Worm (Caenorhabditis elegans) whole organism, L1 larva: ENCODE measurements around the gene T23B7.3.
A peak's percentile ranks its signal among the peaks of the same experiment; 100 is the strongest.
"Not testable (repeated sequence)": the region's sequence is repeated elsewhere in the genome, so short reads cannot be mapped to it uniquely, and the experiment has no call there.

ENCODE experiments used
- C16A3.4 ChIP-seq: fragments of 150-350 bp; optimal IDR thresholded peaks from 2 replicates; lab custom pipeline; 2014; ENCODE audit warnings: missing biosample characterization, missing genetic modification characterization
- C34B4.2 ChIP-seq: sonication (generic microtip); optimal IDR thresholded peaks from 2 replicates; lab custom pipeline; 2017; ENCODE audit warnings: mild to moderate bottlenecking, missing genetic modification characterization, missing compliant biosample characterization
- F16B12.6 ChIP-seq: fragments of 150-350 bp; optimal IDR thresholded peaks from 2 replicates; lab custom pipeline; 2014; ENCODE audit warnings: missing biosample characterization, missing genetic modification characterization
- aha-1 ChIP-seq: fragments of 150-350 bp; optimal IDR thresholded peaks from 2 replicates; lab custom pipeline; 2014; ENCODE audit warnings: missing biosample characterization, missing genetic modification characterization
- ama-1 ChIP-seq: fragments of 150-350 bp; optimal IDR thresholded peaks from 2 replicates; lab custom pipeline; 2014
- blmp-1 ChIP-seq: fragments of 150-350 bp; optimal IDR thresholded peaks from 2 replicates; lab custom pipeline; 2014; ENCODE audit warnings: missing biosample characterization, missing genetic modification characterization
- ceh-82 ChIP-seq, 3 experiments: fragments of 150-350 bp in 1 of 3; sonication (generic microtip) in 2 of 3; optimal IDR thresholded peaks; 2 replicates each; lab custom pipeline; 2014 to 2017; ENCODE audit warnings: missing biosample characterization in 3 of 3, missing genetic modification characterization in 3 of 3
- ceh-90 ChIP-seq: sonication (generic microtip); optimal IDR thresholded peaks from 2 replicates; lab custom pipeline; 2016; ENCODE audit warnings: missing genetic modification characterization, missing compliant biosample characterization
- dpl-1 ChIP-seq, 3 experiments: fragments of 150-350 bp in 2 of 3; sonication (generic microtip) in 1 of 3; optimal IDR thresholded peaks; 2 replicates each; lab custom pipeline; 2014 to 2017; ENCODE audit warnings: missing biosample characterization in 3 of 3, missing genetic modification characterization in 3 of 3, missing genetic modification reagents in 3 of 3
- dsc-1 ChIP-seq: sonication (generic microtip); optimal IDR thresholded peaks from 2 replicates; lab custom pipeline; 2016; ENCODE audit warnings: mild to moderate bottlenecking, missing genetic modification characterization, missing compliant biosample characterization
- efl-1 ChIP-seq, 4 experiments: fragments of 150-350 bp; optimal IDR thresholded peaks in 3 of 4; peaks in 1 of 4; 1 replicate in 1 of 4; 2 replicates in 3 of 4; lab custom pipeline; 2014; ENCODE audit warnings: missing biosample characterization in 2 of 4, missing genetic modification characterization in 2 of 4, missing genetic modification reagents in 2 of 4
- elt-2 ChIP-seq: sonication (generic microtip); optimal IDR thresholded peaks from 2 replicates; lab custom pipeline; 2016; ENCODE audit warnings: missing genetic modification characterization, mild to moderate bottlenecking, inconsistent platforms, missing compliant biosample characterization, missing genetic modification reagents
- elt-3 ChIP-seq, 6 experiments: fragments of 150-350 bp in 1 of 6; sonication (generic microtip); optimal IDR thresholded peaks; 2 replicates each; lab custom pipeline; 2017 to 2018; ENCODE audit warnings: missing biosample characterization in 6 of 6, missing genetic modification characterization in 6 of 6, inconsistent platforms in 1 of 6
- fkh-10 ChIP-seq: sonication (generic microtip); optimal IDR thresholded peaks from 2 replicates; lab custom pipeline; 2017; ENCODE audit warnings: missing biosample characterization, missing genetic modification reagents, missing genetic modification characterization
- fkh-8 ChIP-seq: sonication (generic microtip); optimal IDR thresholded peaks from 2 replicates; lab custom pipeline; 2016; ENCODE audit warnings: mild to moderate bottlenecking, missing genetic modification characterization, missing compliant biosample characterization
- fos-1 ChIP-seq: fragments of 150-350 bp; optimal IDR thresholded peaks from 2 replicates; lab custom pipeline; 2014; ENCODE audit warnings: missing biosample characterization, missing genetic modification characterization
- grh-1 ChIP-seq: fragments of 200-800 bp; sonication (Bioruptor generic); IDR thresholded peaks from 2 replicates; pipeline ENCODE4 v1.3.6; 2022; ENCODE audit warnings: missing genetic modification reagents, missing genetic modification characterization, missing compliant biosample characterization
- hlh-4 ChIP-seq: sonication (generic microtip); optimal IDR thresholded peaks from 2 replicates; lab custom pipeline; 2016; ENCODE audit warnings: mild to moderate bottlenecking, missing genetic modification characterization, missing compliant biosample characterization
- hpl-2 ChIP-seq: fragments of 150-350 bp; optimal IDR thresholded peaks from 2 replicates; lab custom pipeline; 2014; ENCODE audit warnings: missing biosample characterization, missing genetic modification reagents, missing genetic modification characterization
- irx-1 ChIP-seq: sonication (generic microtip); optimal IDR thresholded peaks from 2 replicates; lab custom pipeline; 2016; ENCODE audit warnings: missing genetic modification characterization, missing compliant biosample characterization
- isw-1 ChIP-seq: fragments of 200-800 bp; sonication (Bioruptor generic); IDR thresholded peaks from 2 replicates; pipeline ENCODE4 v1.3.6; 2022; ENCODE audit warnings: missing genetic modification characterization, missing compliant biosample characterization
- lin-15B ChIP-seq: fragments of 150-350 bp; sonication (generic microtip); optimal IDR thresholded peaks from 3 replicates; lab custom pipeline; 2014; ENCODE audit warnings: missing biosample characterization, missing genetic modification characterization
- lin-35 ChIP-seq, 2 experiments: fragments of 150-350 bp; optimal IDR thresholded peaks; 2 replicates each; lab custom pipeline; 2014; ENCODE audit warnings: missing biosample characterization in 2 of 2, missing genetic modification characterization in 2 of 2, missing genetic modification reagents in 2 of 2
- lin-39 ChIP-seq: fragments of 150-350 bp; optimal IDR thresholded peaks from 2 replicates; lab custom pipeline; 2014; ENCODE audit warnings: missing biosample characterization, missing genetic modification reagents, missing genetic modification characterization
- lir-3 ChIP-seq: sonication (generic microtip); optimal IDR thresholded peaks from 2 replicates; lab custom pipeline; 2016; ENCODE audit warnings: mild to moderate bottlenecking, missing genetic modification characterization, moderate library complexity, missing compliant biosample characterization; ENCODE audit not compliant: poor library complexity
- lsy-2 ChIP-seq, 2 experiments: fragments of 150-350 bp; optimal IDR thresholded peaks; 2 replicates each; lab custom pipeline; 2014; ENCODE audit warnings: missing biosample characterization in 2 of 2, missing genetic modification characterization in 2 of 2
- mef-2 ChIP-seq: fragments of 150-350 bp; optimal IDR thresholded peaks from 2 replicates; lab custom pipeline; 2014; ENCODE audit warnings: missing biosample characterization, missing genetic modification characterization
- mep-1 ChIP-seq: fragments of 150-350 bp; optimal IDR thresholded peaks from 2 replicates; lab custom pipeline; 2014; ENCODE audit warnings: missing biosample characterization, missing genetic modification characterization
- nhr-19 ChIP-seq: fragments of 200-800 bp; sonication (Bioruptor generic); conservative IDR thresholded peaks from 2 replicates; pipeline ENCODE4 v1.3.6; 2022; ENCODE audit warnings: missing genetic modification characterization, missing compliant biosample characterization
- nhr-20 ChIP-seq: sonication (generic microtip); optimal IDR thresholded peaks from 2 replicates; lab custom pipeline; 2016; ENCODE audit warnings: mild to moderate bottlenecking, missing genetic modification characterization, missing compliant biosample characterization
- nhr-47 ChIP-seq: sonication (generic microtip); optimal IDR thresholded peaks from 2 replicates; lab custom pipeline; 2016; ENCODE audit warnings: mild to moderate bottlenecking, missing genetic modification characterization, moderate library complexity, missing compliant biosample characterization
- nhr-84 ChIP-seq: sonication (generic microtip); optimal IDR thresholded peaks from 2 replicates; lab custom pipeline; 2017; ENCODE audit warnings: missing biosample characterization, missing genetic modification characterization
- nhr-85 ChIP-seq: sonication (generic microtip); peaks from one replicate; lab custom pipeline; 2016; ENCODE audit warnings: missing genetic modification characterization, inconsistent platforms, missing compliant biosample characterization
- nhr-90 ChIP-seq: sonication (generic microtip); optimal IDR thresholded peaks from 2 replicates; lab custom pipeline; 2016; ENCODE audit warnings: mild to moderate bottlenecking, missing genetic modification characterization, missing compliant biosample characterization; ENCODE audit not compliant: poor library complexity
- pag-3 ChIP-seq: sonication (generic microtip); optimal IDR thresholded peaks from 2 replicates; lab custom pipeline; 2017; ENCODE audit warnings: missing genetic modification characterization, mild to moderate bottlenecking, missing compliant biosample characterization, antibody characterized with exemption, borderline replicate concordance; ENCODE audit not compliant: insufficient read depth
- rnt-1 ChIP-seq: sonication (generic microtip); optimal IDR thresholded peaks from 2 replicates; lab custom pipeline; 2016; ENCODE audit warnings: mild to moderate bottlenecking, missing genetic modification characterization, moderate library complexity, missing compliant biosample characterization
- snpc-4 ChIP-seq: fragments of 150-350 bp; optimal IDR thresholded peaks from 2 replicates; lab custom pipeline; 2014; ENCODE audit warnings: missing biosample characterization, missing genetic modification characterization
- swsn-7 ChIP-seq: sonication (generic microtip); optimal IDR thresholded peaks from 2 replicates; lab custom pipeline; 2016; ENCODE audit warnings: missing genetic modification characterization, missing compliant biosample characterization
- tbx-2 ChIP-seq: sonication (generic microtip); optimal IDR thresholded peaks from 2 replicates; lab custom pipeline; 2016; ENCODE audit warnings: missing genetic modification characterization, missing compliant biosample characterization
- unc-130 ChIP-seq: fragments of 150-350 bp; optimal IDR thresholded peaks from 2 replicates; lab custom pipeline; 2017; ENCODE audit warnings: missing biosample characterization, missing genetic modification characterization, inconsistent platforms
- unc-30 ChIP-seq: sonication (generic microtip); optimal IDR thresholded peaks from 2 replicates; lab custom pipeline; 2017; ENCODE audit warnings: missing biosample characterization, missing genetic modification characterization
- unc-86 ChIP-seq: sonication (generic microtip); optimal IDR thresholded peaks from 2 replicates; lab custom pipeline; 2016; ENCODE audit warnings: missing genetic modification characterization, missing compliant biosample characterization
- unc-98 ChIP-seq: fragments of 200-800 bp; sonication (Bioruptor generic); IDR thresholded peaks from 2 replicates; pipeline ENCODE4 v1.3.6; 2022; ENCODE audit warnings: missing genetic modification characterization, missing compliant biosample characterization
- xbp-1 ChIP-seq: sonication (generic microtip); optimal IDR thresholded peaks from 2 replicates; lab custom pipeline; 2016; ENCODE audit warnings: missing genetic modification characterization, missing compliant biosample characterization
- zip-4 ChIP-seq: fragments of 200-800 bp; sonication (Bioruptor generic); optimal IDR thresholded peaks from 2 replicates; lab custom pipeline; 2018; ENCODE audit warnings: mild to moderate bottlenecking, missing genetic modification characterization, moderate library complexity, missing compliant biosample characterization
- ztf-11 ChIP-seq, 2 experiments: sonication (generic microtip); optimal IDR thresholded peaks; 2 replicates each; lab custom pipeline; 2016 to 2017; ENCODE audit warnings: missing genetic modification characterization in 2 of 2, missing biosample characterization in 1 of 2, missing compliant biosample characterization in 1 of 2
- ztf-4 ChIP-seq: fragments of 150-350 bp; optimal IDR thresholded peaks from 2 replicates; lab custom pipeline; 2014; ENCODE audit warnings: missing biosample characterization, missing genetic modification characterization

Gene T23B7.3

ce11 chrII:4825133-4825532, 24.9 kb upstream of the T23B7.3 start, which contains the start of the genes C33F10.8 and msp-40:
Gene C33F10.8, minus strand, starts transcription at chrII:4825233.
Gene msp-40, plus strand, starts transcription at chrII:4825414.
- not testable (repeated sequence) for TF ChIP-seq ztf-4 (tag; lab: Kevin White, UChicago); ceh-90; elt-2 (tag; lab: Kevin White, UChicago)
- TF ChIP-seq, all 84 proteins: peak for 0; not testable (repeated sequence) for 84

- TF ChIP-seq nhr-47 (tag; lab: Kevin White, UChicago) (peak; percentile 68), nhr-84 (no peak), lin-39 (peak; percentile 44), lin-15B (tag; lab: Kevin White, UChicago) (peak; percentile 21), rnt-1 (tag; lab: Kevin White, UChicago) (peak; percentile 55), tbx-2 (tag; lab: Kevin White, UChicago) (peak; percentile 62), elt-3 (tag; optimal IDR thresholded peaks at IDR 0.05; lab: Kevin White, UChicago) (peak in 1 of 6 experiments; percentile 34), xbp-1 (tag; lab: Kevin White, UChicago) (peak; percentile 64), dsc-1 (tag; lab: Kevin White, UChicago) (peak; percentile 37), unc-86 (tag; lab: Kevin White, UChicago) (peak; percentile 21), lsy-2 (tag; optimal IDR thresholded peaks at IDR 0.05; lab: Kevin White, UChicago) (peak; percentile 70 to 82), pag-3 (tag; lab: Kevin White, UChicago) (peak; percentile 13), nhr-90 (tag; lab: Kevin White, UChicago) (peak; percentile 46), elt-2 (tag; lab: Kevin White, UChicago) (peak; percentile 51), unc-98 (GFP tag; lab: Robert Waterston, UW) (no peak), efl-1 (optimal IDR thresholded peaks at IDR 0.05; lab: Kevin White, UChicago) (peak; percentile 96 to 97), efl-1 (GFP tag; optimal IDR thresholded peaks at IDR 0.05 in 1 of 2; lab: Kevin White, UChicago) (peak; percentile 97 to 99), irx-1 (tag; lab: Kevin White, UChicago) (peak; percentile 37), ztf-11 (tag; optimal IDR thresholded peaks at IDR 0.05; lab: Kevin White, UChicago) (peak in 1 of 2 experiments; percentile 14), F16B12.6 (tag; lab: Kevin White, UChicago) (peak; percentile 94), mep-1 (tag; lab: Kevin White, UChicago) (peak; percentile 67), ceh-82 (tag; optimal IDR thresholded peaks at IDR 0.05; lab: Kevin White, UChicago) (peak in 2 of 3 experiments; percentile 53 to 62), unc-130 (tag; lab: Kevin White, UChicago) (peak; percentile 30), dpl-1 (GFP tag; optimal IDR thresholded peaks at IDR 0.05; lab: Kevin White, UChicago) (peak; percentile 95 to 98 (median 97)), blmp-1 (tag; lab: Kevin White, UChicago) (peak; percentile 51), unc-30 (tag; lab: Kevin White, UChicago) (no peak), nhr-19 (GFP tag; lab: Robert Waterston, UW) (peak; percentile 52), ama-1 (lab: Kevin White, UChicago) (no peak), mef-2 (tag; lab: Kevin White, UChicago) (no peak), aha-1 (tag; lab: Kevin White, UChicago) (no peak), fos-1 (tag; lab: Kevin White, UChicago) (no peak), hpl-2 (GFP tag; lab: Kevin White, UChicago) (no peak), swsn-7 (tag; lab: Kevin White, UChicago) (peak; percentile 59), grh-1 (GFP tag; lab: Robert Waterston, UW) (no peak), isw-1 (GFP tag; lab: Robert Waterston, UW) (peak; percentile 8; the same call in 1 of the 2 replicates), nhr-20 (peak; percentile 58), nhr-85 (tag; lab: Kevin White, UChicago) (peak; percentile 80), zip-4 (GFP tag; lab: Kevin White, UChicago) (no peak), lir-3 (peak; percentile 27), C34B4.2 (tag; lab: Kevin White, UChicago) (no peak), fkh-8 (tag; lab: Kevin White, UChicago) (no peak), C16A3.4 (tag; lab: Kevin White, UChicago) (peak; percentile 57), snpc-4 (tag; lab: Kevin White, UChicago) (peak; percentile 44), lin-35 (GFP tag; optimal IDR thresholded peaks at IDR 0.05; lab: Kevin White, UChicago) (peak; percentile 98), fkh-10 (GFP tag; lab: Kevin White, UChicago) (no peak), hlh-4 (tag; lab: Kevin White, UChicago) (no peak)
- TF ChIP-seq, all 84 proteins: peak for 31
Measured at ce11 chrII:4827734-4828609, 22.0 kb upstream of the T23B7.3 start, which contains the start of the genes fbxb-88 and tbck-1. Gene fbxb-88, minus strand, starts transcription at chrII:4827884. Gene tbck-1, plus strand, starts transcription at chrII:4828559.
